Worm (Caenorhabditis elegans) whole organism, L3 larva: ENCODE measurements around the gene nhr-101.

Experiments
- aly-2 ChIP-seq: fragments of 150-350 bp; optimal IDR thresholded peaks from 2 replicates; lab custom pipeline; 2014; ENCODE audit warnings: missing biosample characterization, missing genetic modification characterization
- ama-1 ChIP-seq: fragments of 150-350 bp; optimal IDR thresholded peaks from 2 replicates; lab custom pipeline; 2018
- ceh-28 ChIP-seq: fragments of 150-350 bp; optimal IDR thresholded peaks from 2 replicates; lab custom pipeline; 2014; ENCODE audit warnings: missing biosample characterization, missing genetic modification reagents, missing genetic modification characterization
- egl-27 ChIP-seq: sonication (generic microtip); optimal IDR thresholded peaks from 4 replicates; lab custom pipeline; 2017; ENCODE audit warnings: missing biosample characterization, missing genetic modification reagents, missing genetic modification characterization
- egl-5 ChIP-seq: fragments of 150-350 bp; optimal IDR thresholded peaks from 2 replicates; lab custom pipeline; 2017; ENCODE audit warnings: missing biosample characterization, missing genetic modification reagents, missing genetic modification characterization, inconsistent platforms
- elt-1 ChIP-seq: fragments of 150-350 bp; optimal IDR thresholded peaks from 2 replicates; lab custom pipeline; 2014; ENCODE audit warnings: missing biosample characterization, missing genetic modification characterization
- elt-2 ChIP-seq: sonication (generic microtip); optimal IDR thresholded peaks from 2 replicates; lab custom pipeline; 2016; ENCODE audit warnings: missing genetic modification reagents, mild to moderate bottlenecking, missing genetic modification characterization, missing compliant biosample characterization
- elt-3 ChIP-seq, 3 experiments: fragments of 150-350 bp in 1 of 3; sonication (generic microtip) in 2 of 3; optimal IDR thresholded peaks; 2 replicates in 2 of 3; 4 replicates in 1 of 3; lab custom pipeline; 2014 to 2017; ENCODE audit warnings: missing biosample characterization in 3 of 3, missing genetic modification characterization in 3 of 3
- eor-1 ChIP-seq, 2 experiments: fragments of 150-350 bp; optimal IDR thresholded peaks; 2 replicates each; lab custom pipeline; 2014 to 2018; ENCODE audit warnings: missing biosample characterization in 2 of 2, missing genetic modification characterization in 2 of 2
- fkh-10 ChIP-seq: sonication (generic microtip); optimal IDR thresholded peaks from 2 replicates; lab custom pipeline; 2017; ENCODE audit warnings: missing biosample characterization, missing genetic modification reagents, missing genetic modification characterization
- fkh-2 ChIP-seq: fragments of 150-350 bp; optimal IDR thresholded peaks from 2 replicates; lab custom pipeline; 2014; ENCODE audit warnings: missing biosample characterization, missing genetic modification reagents, missing genetic modification characterization
- jun-1 ChIP-seq: fragments of 150-350 bp; optimal IDR thresholded peaks from 2 replicates; lab custom pipeline; 2014; ENCODE audit warnings: missing biosample characterization, missing genetic modification reagents, missing genetic modification characterization
- lin-15B ChIP-seq: fragments of 150-350 bp; optimal IDR thresholded peaks from 2 replicates; lab custom pipeline; 2014; ENCODE audit warnings: missing biosample characterization, missing genetic modification characterization
- lin-39 ChIP-seq: fragments of 150-350 bp; optimal IDR thresholded peaks from 2 replicates; lab custom pipeline; 2018; ENCODE audit warnings: missing biosample characterization, missing genetic modification reagents, missing genetic modification characterization
- lsy-12 ChIP-seq: sonication (generic microtip); optimal IDR thresholded peaks from 2 replicates; lab custom pipeline; 2016; ENCODE audit warnings: mild to moderate bottlenecking, missing genetic modification characterization, missing compliant biosample characterization
- mml-1 ChIP-seq: fragments of 150-350 bp; sonication (generic microtip); optimal IDR thresholded peaks from 3 replicates; lab custom pipeline; 2014; ENCODE audit warnings: missing biosample characterization, missing genetic modification characterization
- nfya-1 ChIP-seq: sonication (generic microtip); optimal IDR thresholded peaks from 2 replicates; lab custom pipeline; 2017; ENCODE audit warnings: missing genetic modification characterization, mild to moderate bottlenecking, missing compliant biosample characterization, antibody characterized with exemption, moderate library complexity; ENCODE audit not compliant: insufficient read depth
- nhr-11 ChIP-seq: fragments of 150-350 bp; optimal IDR thresholded peaks from 2 replicates; lab custom pipeline; 2014; ENCODE audit warnings: missing biosample characterization, missing genetic modification characterization
- nhr-12 ChIP-seq: fragments of 150-350 bp; optimal IDR thresholded peaks from 2 replicates; lab custom pipeline; 2014; ENCODE audit warnings: missing biosample characterization, missing genetic modification characterization
- nhr-25 ChIP-seq: sonication (generic microtip); optimal IDR thresholded peaks from 2 replicates; lab custom pipeline; 2017; ENCODE audit warnings: missing biosample characterization, missing genetic modification characterization
- nhr-28 ChIP-seq: fragments of 150-350 bp; optimal IDR thresholded peaks from 2 replicates; lab custom pipeline; 2014; ENCODE audit warnings: missing biosample characterization, missing genetic modification characterization
- nhr-43 ChIP-seq: sonication (generic microtip); optimal IDR thresholded peaks from 2 replicates; lab custom pipeline; 2016; ENCODE audit warnings: mild to moderate bottlenecking, missing genetic modification characterization, missing compliant biosample characterization; ENCODE audit not compliant: poor library complexity, severe bottlenecking
- nhr-76 ChIP-seq: fragments of 150-350 bp; sonication (generic microtip); optimal IDR thresholded peaks from 5 replicates; lab custom pipeline; 2014; ENCODE audit warnings: missing biosample characterization, missing genetic modification characterization
- nhr-77 ChIP-seq: fragments of 150-350 bp; optimal IDR thresholded peaks from 2 replicates; lab custom pipeline; 2014; ENCODE audit warnings: missing biosample characterization, missing genetic modification characterization
- snpc-4 ChIP-seq: fragments of 150-350 bp; optimal IDR thresholded peaks from 2 replicates; lab custom pipeline; 2014; ENCODE audit warnings: missing biosample characterization, missing genetic modification characterization
- unc-62 ChIP-seq: fragments of 150-350 bp; sonication (generic microtip); optimal IDR thresholded peaks from 4 replicates; lab custom pipeline; 2014; ENCODE audit warnings: missing biosample characterization, missing genetic modification reagents, missing genetic modification characterization

Gene nhr-101

DNA sequence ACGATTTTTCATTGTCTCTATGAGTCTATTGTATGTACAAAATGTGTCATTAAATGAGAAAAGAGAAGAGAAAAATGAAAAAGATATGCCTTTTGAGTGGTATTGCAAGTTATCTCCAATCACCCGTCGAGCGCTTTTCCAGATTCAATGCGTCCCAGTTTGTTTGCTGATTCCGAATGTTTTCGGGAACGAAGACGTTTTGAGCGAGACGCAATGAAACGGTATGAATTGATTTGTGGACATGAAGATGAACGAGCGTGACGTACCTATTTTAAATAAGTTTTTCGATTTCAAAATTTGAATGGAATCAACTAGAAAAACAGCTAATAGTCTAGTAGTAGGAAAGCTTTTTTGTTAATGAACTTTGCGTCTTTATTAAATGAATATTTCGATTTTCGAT is 46.5 kb downstream of the nhr-101 start:
- TF ChIP-seq nhr-76 (tag; lab: Kevin White, UChicago) (no peak), eor-1 (tag; optimal IDR thresholded peaks at IDR 0.05; lab: Kevin White, UChicago) (no peak), nhr-25 (tag; lab: Kevin White, UChicago) (peak; percentile 84), elt-3 (tag; optimal IDR thresholded peaks at IDR 0.05; lab: Kevin White, UChicago) (peak in 1 of 3 experiments; percentile 48), nfya-1 (tag; lab: Kevin White, UChicago) (peak; percentile 30), ama-1 (lab: Kevin White, UChicago) (peak; percentile 87), nhr-43 (tag; lab: Kevin White, UChicago) (peak; percentile 30)

ce11 chrV:11618173-11618572 is 47.9 kb downstream of the nhr-101 start, which contains the start of gene glb-15:
Gene glb-15 (minus strand): TSS chrV:11618273.
- TF ChIP-seq nhr-28 (tag; lab: Kevin White, UChicago) (no peak), elt-3 (tag; optimal IDR thresholded peaks at IDR 0.05; lab: Kevin White, UChicago) (no peak), aly-2 (tag; lab: Kevin White, UChicago) (no peak), mml-1 (tag; lab: Kevin White, UChicago) (no peak), fkh-2 (tag; lab: Kevin White, UChicago) (no peak), fkh-10 (GFP tag; lab: Kevin White, UChicago) (no peak), lsy-12 (tag; lab: Kevin White, UChicago) (no peak), elt-2 (no peak), jun-1 (tag; lab: Kevin White, UChicago) (no peak), nhr-76 (tag; lab: Kevin White, UChicago) (no peak), egl-27 (tag; lab: Kevin White, UChicago) (no peak), nhr-11 (tag; lab: Kevin White, UChicago) (no peak), unc-62 (GFP tag; lab: Kevin White, UChicago) (no peak), nhr-12 (tag; lab: Kevin White, UChicago) (no peak), snpc-4 (tag; lab: Kevin White, UChicago) (no peak), ceh-28 (tag; lab: Kevin White, UChicago) (no peak), nfya-1 (tag; lab: Kevin White, UChicago) (no peak), lin-39 (no peak), egl-5 (no peak), nhr-77 (no peak)

DNA sequence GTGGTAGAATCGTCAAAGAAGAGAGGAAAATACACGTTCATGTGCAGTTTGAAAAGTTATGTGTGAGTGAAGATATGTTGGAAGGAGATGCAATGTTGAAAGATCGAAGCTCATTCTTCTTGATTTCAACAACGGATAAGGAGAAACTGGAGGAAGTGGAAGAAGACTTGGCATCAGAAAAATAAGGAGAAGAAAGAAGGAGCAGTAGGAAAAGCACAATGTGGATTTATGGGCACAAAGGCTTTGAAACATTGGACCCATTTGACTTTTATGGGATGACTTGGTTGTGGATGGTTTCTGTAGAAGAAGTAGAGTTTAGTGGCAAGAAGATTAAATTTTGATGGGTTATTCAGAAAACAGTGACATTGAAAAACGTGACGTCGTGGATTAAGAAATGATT is 49.8 kb downstream of the nhr-101 start:
- TF ChIP-seq elt-1 (peak; percentile 14), lin-15B (tag; lab: Kevin White, UChicago) (no peak), egl-5 (peak; percentile 65)

ce11 chrV:11621276-11621675 is 51.0 kb downstream of the nhr-101 start:
- TF ChIP-seq nhr-12 (tag; lab: Kevin White, UChicago), result no peak
- TF ChIP-seq lin-39, result peak; percentile 25
